Fruit fly (Drosophila melanogaster) whole organism, wandering third instar larva: ENCODE data around the gene CG4238.

Experiments
- Abd-B ChIP-seq: fragments of >200 bp; optimal IDR thresholded peaks from 2 replicates; lab custom pipeline; 2017; ENCODE audit warnings: missing biosample characterization, missing genetic modification characterization
- CG9705 ChIP-seq: fragments of 200-800 bp; sonication (Bioruptor generic); optimal IDR thresholded peaks from 2 replicates; lab custom pipeline; 2018; ENCODE audit warnings: missing biosample characterization, mild to moderate bottlenecking, missing genetic modification characterization
- CrebA ChIP-seq: fragments of 200-800 bp; sonication (Bioruptor generic); optimal IDR thresholded peaks from 2 replicates; lab custom pipeline; 2016; ENCODE audit warnings: missing biosample characterization, mild to moderate bottlenecking, missing genetic modification characterization, borderline replicate concordance
- Dfd ChIP-seq: fragments of >200 bp; optimal IDR thresholded peaks from 2 replicates; lab custom pipeline; 2017; ENCODE audit warnings: missing biosample characterization, missing genetic modification characterization
- GATAd ChIP-seq: sonication (Bioruptor generic); optimal IDR thresholded peaks from 2 replicates; lab custom pipeline; 2016; ENCODE audit warnings: missing biosample characterization, missing genetic modification characterization
- HLH106 ChIP-seq: fragments of 200-800 bp; optimal IDR thresholded peaks from 3 replicates; lab custom pipeline; 2019; ENCODE audit warnings: missing biosample characterization, mild to moderate bottlenecking, missing genetic modification characterization, moderate library complexity
- Hnf4 ChIP-seq: fragments of 200-800 bp; sonication (Bioruptor generic); optimal IDR thresholded peaks from 2 replicates; lab custom pipeline; 2016; ENCODE audit warnings: missing biosample characterization, mild to moderate bottlenecking, missing genetic modification characterization
- Hr83 ChIP-seq: fragments of 200-300 bp; sonication (Bioruptor generic); optimal IDR thresholded peaks from 2 replicates; lab custom pipeline; 2016; ENCODE audit warnings: missing biosample characterization, mild to moderate bottlenecking, missing genetic modification characterization, moderate library complexity; ENCODE audit not compliant: poor library complexity, severe bottlenecking
- Jra ChIP-seq: sonication (Bioruptor generic); optimal IDR thresholded peaks from 2 replicates; lab custom pipeline; 2016; ENCODE audit warnings: missing biosample characterization, missing genetic modification characterization
- Myc ChIP-seq: fragments of >200 bp; optimal IDR thresholded peaks from 2 replicates; lab custom pipeline; 2017
- OdsH ChIP-seq: fragments of 200-800 bp; sonication (Bioruptor generic); optimal IDR thresholded peaks from 2 replicates; lab custom pipeline; 2016; ENCODE audit warnings: missing biosample characterization, mild to moderate bottlenecking, missing genetic modification characterization
- Rel ChIP-seq, 2 experiments: fragments of 200-800 bp; sonication (Bioruptor generic) in 1 of 2; optimal IDR thresholded peaks; 2 replicates in 1 of 2; 3 replicates in 1 of 2; lab custom pipeline; 2016 to 2019; ENCODE audit warnings: mild to moderate bottlenecking in 2 of 2, missing biosample characterization in 2 of 2, missing genetic modification characterization in 2 of 2, moderate library complexity in 1 of 2
- Sp1 ChIP-seq: fragments of 200-800 bp; sonication (Bioruptor generic); optimal IDR thresholded peaks from 3 replicates; lab custom pipeline; 2019; ENCODE audit warnings: missing biosample characterization, mild to moderate bottlenecking, missing genetic modification characterization, moderate library complexity
- Vsx2 ChIP-seq: fragments of 200-300, 225-300 bp; sonication (Bioruptor generic); optimal IDR thresholded peaks from 2 replicates; lab custom pipeline; 2018; ENCODE audit warnings: missing biosample characterization, missing genetic modification characterization; ENCODE audit not compliant: partially characterized antibody
- br ChIP-seq: fragments of 200-800 bp; sonication (Bioruptor generic); optimal IDR thresholded peaks from 2 replicates; lab custom pipeline; 2016; ENCODE audit warnings: missing biosample characterization, missing genetic modification characterization
- brk ChIP-seq: fragments of 200-800 bp; sonication (Bioruptor generic); optimal IDR thresholded peaks from 2 replicates; lab custom pipeline; 2016; ENCODE audit warnings: missing biosample characterization, mild to moderate bottlenecking, missing genetic modification characterization
- dl ChIP-seq, 2 experiments: fragments of 175-275, 200-275 bp in 1 of 2; fragments of 200-275 bp in 1 of 2; sonication (Bioruptor generic); optimal IDR thresholded peaks; lab custom pipeline; 2018; ENCODE audit warnings: mild to moderate bottlenecking in 2 of 2, missing biosample characterization in 2 of 2, missing genetic modification characterization in 2 of 2, moderate library complexity in 2 of 2; ENCODE audit not compliant: partially characterized antibody in 2 of 2, insufficient read depth in 1 of 2
- dsf ChIP-seq: sonication (Bioruptor generic); optimal IDR thresholded peaks from 2 replicates; lab custom pipeline; 2016; ENCODE audit warnings: missing biosample characterization, missing genetic modification characterization, borderline replicate concordance
- foxo ChIP-seq, 2 experiments: fragments of 200-800 bp; sonication (Bioruptor generic); optimal IDR thresholded peaks; 2 replicates in 1 of 2; 3 replicates in 1 of 2; lab custom pipeline; 2016 to 2017; ENCODE audit warnings: missing biosample characterization in 2 of 2, missing genetic modification characterization in 2 of 2
- h ChIP-seq: fragments of 200-800 bp; sonication (Bioruptor generic); optimal IDR thresholded peaks from 3 replicates; lab custom pipeline; 2016; ENCODE audit warnings: missing biosample characterization, mild to moderate bottlenecking, missing genetic modification characterization
- lola ChIP-seq: fragments of >200 bp; optimal IDR thresholded peaks from 2 replicates; lab custom pipeline; 2017; ENCODE audit warnings: missing biosample characterization, missing genetic modification characterization
- sage ChIP-seq: fragments of 200-800 bp; sonication (Bioruptor generic); optimal IDR thresholded peaks from 2 replicates; lab custom pipeline; 2016; ENCODE audit warnings: missing biosample characterization, mild to moderate bottlenecking, missing genetic modification characterization
- sv ChIP-seq: fragments of 200-800 bp; sonication (Bioruptor generic); optimal IDR thresholded peaks from 3 replicates; lab custom pipeline; 2016; ENCODE audit warnings: missing biosample characterization, missing genetic modification characterization
- tai ChIP-seq: sonication (Bioruptor generic); optimal IDR thresholded peaks from 2 replicates; lab custom pipeline; 2016; ENCODE audit warnings: missing biosample characterization, missing genetic modification characterization
- usp ChIP-seq: fragments of >200 bp; optimal IDR thresholded peaks from 2 replicates; lab custom pipeline; 2017; ENCODE audit warnings: missing biosample characterization, missing genetic modification characterization
- woc ChIP-seq: sonication (Bioruptor generic); optimal IDR thresholded peaks from 2 replicates; lab custom pipeline; 2016; ENCODE audit warnings: missing biosample characterization, mild to moderate bottlenecking, missing genetic modification characterization

Gene CG4238

dm6 chr2L:1970312-1970929, 39.2 kb upstream of the CG4238 start, which contains the start of gene erm:
TSS of gene erm (minus strand) at chr2L:1970362.
- TF ChIP-seq Abd-B, result no peak
- no peak for TF ChIP-seq Sp1
- TF ChIP-seq CrebA (GFP tag; lab: Kevin White, UChicago), result no peak
- no peak for TF ChIP-seq dsf
- TF ChIP-seq brk, result no peak
- no peak for TF ChIP-seq br (GFP tag; lab: Kevin White, UChicago)
- TF ChIP-seq dl (GFP tag; optimal IDR thresholded peaks at IDR 0.05; lab: Kevin White, UChicago; ENCODE audit: insufficient read depth in 1 of 2, partially characterized antibody in 2 of 2), result no peak
- TF ChIP-seq Hr83 (GFP tag; lab: Kevin White, UChicago), result no peak
- TF ChIP-seq usp, result no peak
- no peak for TF ChIP-seq Jra (GFP tag; lab: Kevin White, UChicago)
- no peak for TF ChIP-seq foxo (GFP tag; optimal IDR thresholded peaks at IDR 0.05; lab: Kevin White, UChicago)
- TF ChIP-seq GATAd (GFP tag; lab: Kevin White, UChicago), result no peak
- no peak for TF ChIP-seq woc

dm6 chr2L:1972450-1973119, 37.1 kb upstream of the CG4238 start:
- TF ChIP-seq Vsx2 (GFP tag; lab: Kevin White, UChicago) (peak; percentile 100), foxo (GFP tag; optimal IDR thresholded peaks at IDR 0.05; lab: Kevin White, UChicago) (no peak), tai (GFP tag; lab: Kevin White, UChicago) (no peak)
- TF ChIP-seq, all 38 proteins: peak for 1

- TF ChIP-seq br (GFP tag; lab: Kevin White, UChicago), result no peak
- no peak for TF ChIP-seq Rel (GFP tag; optimal IDR thresholded peaks at IDR 0.05; lab: Kevin White, UChicago)
- peak; percentile 35 for TF ChIP-seq Rel (tag; optimal IDR thresholded peaks at IDR 0.05; lab: Kevin White, UChicago)
- TF ChIP-seq Hr83 (GFP tag; lab: Kevin White, UChicago), result peak; percentile 25
- peak; percentile 14 for TF ChIP-seq Myc
Observed at dm6 chr2L:1973957-1974356, 35.7 kb upstream of the CG4238 start, which contains the start of gene Der-1. TSS of gene Der-1 (plus strand) at chr2L:1973957.

dm6 chr2L:1975473-1975872, 34.2 kb upstream of the CG4238 start:
- peak; percentile 91 for TF ChIP-seq Dfd (GFP tag; lab: Kevin White, UChicago)
- no peak for TF ChIP-seq usp

- TF ChIP-seq HLH106 (tag; lab: Kevin White, UChicago), result no peak
- TF ChIP-seq Myc, result no peak
- no peak for TF ChIP-seq sv (GFP tag; lab: Kevin White, UChicago)
- no peak for TF ChIP-seq CG9705 (GFP tag; lab: Kevin White, UChicago)
- no peak for TF ChIP-seq h (GFP tag; lab: Kevin White, UChicago)
- no peak for TF ChIP-seq Dfd (GFP tag; lab: Kevin White, UChicago)
- TF ChIP-seq Vsx2 (GFP tag; lab: Kevin White, UChicago), result no peak
- TF ChIP-seq dsf, result no peak
- no peak for TF ChIP-seq OdsH
- no peak for TF ChIP-seq Hr83 (GFP tag; lab: Kevin White, UChicago)
- no peak for TF ChIP-seq sage (GFP tag; lab: Kevin White, UChicago)
- TF ChIP-seq lola (GFP tag; lab: Kevin White, UChicago), result no peak
- no peak for TF ChIP-seq Hnf4 (GFP tag; lab: Kevin White, UChicago)
Observed at dm6 chr2L:1979196-1979818, 30.4 kb upstream of the CG4238 start.
